Worm (Caenorhabditis elegans): ENCODE data around the gene C16C8.16.

ce11 chrII:3452421-3452820 is 6.9 kb downstream of the C16C8.16 start, which contains the start of gene C16C8.12:
- no peak for TF ChIP-seq him-1 (tag; optimal IDR thresholded peaks at IDR 0.05)
- no peak for TF ChIP-seq dao-5 (tag; optimal IDR thresholded peaks at IDR 0.05)

All from whole organism, L4/young adult.